Fruit fly (Drosophila melanogaster): Measurements from ENCODE around the gene Upf2.
A peak's percentile ranks its signal among the peaks of the same experiment; 100 is the strongest.

dm6 chrX:8101479-8102198 lies 26.4 kb upstream of the Upf2 start, which contains the start of gene CG2258:
- peak; percentile 85 for TF ChIP-seq Hr4 (GFP tag; optimal IDR thresholded peaks at IDR 0.05)
- peak; percentile 43 for TF ChIP-seq Ets21C (GFP tag; optimal IDR thresholded peaks at IDR 0.05)
- TF ChIP-seq CG6854 (GFP tag; optimal IDR thresholded peaks at IDR 0.05), result no peak
- TF ChIP-seq Sox14 (GFP tag; optimal IDR thresholded peaks at IDR 0.05), result peak; percentile 90
- TF ChIP-seq Lpt (GFP tag; optimal IDR thresholded peaks at IDR 0.05), result peak; percentile 90
- peak; percentile 75 for TF ChIP-seq Sox102F (GFP tag; optimal IDR thresholded peaks at IDR 0.05)
- TF ChIP-seq CG11902 (GFP tag; optimal IDR thresholded peaks at IDR 0.05), result peak; percentile 69
- TF ChIP-seq Gug (GFP tag; IDR thresholded peaks at IDR 0.05), result peak; percentile 95
- peak; percentile 94 for TF ChIP-seq OdsH (GFP tag; optimal IDR thresholded peaks at IDR 0.05)
- peak; percentile 95 for TF ChIP-seq CG6163 (GFP tag; IDR thresholded peaks at IDR 0.05)
- TF ChIP-seq Hr39 (GFP tag; optimal IDR thresholded peaks at IDR 0.05), result peak; percentile 75
- no peak for TF ChIP-seq Eip93F (GFP tag; optimal IDR thresholded peaks at IDR 0.05)
